Worm (Caenorhabditis elegans) whole organism, L4/young adult: Measurements from ENCODE around the gene B0457.6.

ENCODE experiments used
- W03F9.2 ChIP-seq: fragments of 150-350 bp; optimal IDR thresholded peaks from 2 replicates; lab custom pipeline; 2014; ENCODE audit warnings: missing biosample characterization, missing genetic modification characterization
- dao-5 ChIP-seq: sonication (generic microtip); optimal IDR thresholded peaks from 2 replicates; lab custom pipeline; 2016; ENCODE audit warnings: missing genotype, missing genetic modification characterization, moderate library complexity, missing compliant biosample characterization

DNA sequence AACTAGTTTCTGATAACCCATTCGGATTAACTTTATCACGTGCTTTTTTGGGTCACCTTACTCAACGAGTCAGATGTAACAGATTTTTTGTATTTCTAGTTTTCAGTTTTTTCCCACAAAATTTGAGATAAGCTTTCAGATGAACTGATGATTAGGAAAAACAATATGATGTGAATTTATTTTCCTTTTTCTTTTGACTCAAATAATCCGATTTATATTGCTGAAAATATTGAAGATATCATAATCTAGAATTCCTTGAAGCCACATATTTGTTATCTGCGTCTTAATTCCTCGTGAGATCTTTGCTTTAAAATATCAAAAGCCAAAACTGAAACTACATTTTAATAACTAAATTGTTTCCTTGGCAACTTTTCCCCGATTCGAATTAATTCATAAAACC, 5.6 kb upstream of the B0457.6 start:
- TF ChIP-seq W03F9.2 (tag; lab: Kevin White, UChicago) (no peak), dao-5 (tag; lab: Kevin White, UChicago) (no peak)
